Worm (Caenorhabditis elegans): Measurements from ENCODE around the gene ubh-2.
A peak's percentile ranks its signal among the peaks of the same experiment; 100 is the strongest.

DNA sequence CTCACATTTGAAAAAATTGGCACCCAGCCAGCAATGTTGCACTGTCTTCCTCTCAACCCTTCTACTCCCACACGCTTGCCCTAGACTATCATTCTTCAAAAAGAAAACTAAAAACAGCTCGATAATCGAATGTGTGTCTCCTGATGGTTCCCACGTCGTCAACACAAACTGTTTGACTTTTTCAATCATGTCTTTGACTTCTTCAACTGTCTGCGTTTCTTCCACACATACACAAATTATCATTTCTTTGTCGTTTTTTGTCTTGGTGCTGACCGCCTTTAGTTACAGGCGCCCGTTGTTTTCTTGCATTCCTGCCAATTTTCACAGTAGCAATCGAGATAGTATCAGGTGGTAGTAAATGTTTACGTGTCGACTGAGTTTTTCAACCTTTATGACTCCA, 47.0 kb downstream of the ubh-2 start:
- no peak for TF ChIP-seq nhr-77 (tag; optimal IDR thresholded peaks at IDR 0.05)
- TF ChIP-seq egl-27 (tag; optimal IDR thresholded peaks at IDR 0.05) = no peak
- TF ChIP-seq snpc-4 (tag; optimal IDR thresholded peaks at IDR 0.05) = no peak
- no peak for TF ChIP-seq tbx-2 (tag; optimal IDR thresholded peaks at IDR 0.05)
- TF ChIP-seq mdl-1 (tag; optimal IDR thresholded peaks at IDR 0.05) = no peak
- no peak for TF ChIP-seq ztf-4 (tag; optimal IDR thresholded peaks at IDR 0.05)
- TF ChIP-seq snu-23 (GFP tag; optimal IDR thresholded peaks at IDR 0.05) = peak; percentile 18
- no peak for TF ChIP-seq ceh-88 (GFP tag; IDR thresholded peaks at IDR 0.05)
- no peak for TF ChIP-seq ets-5 (GFP tag; IDR thresholded peaks at IDR 0.05)

All from whole organism, L1 larva.